Worm (Caenorhabditis elegans) whole organism, L2 larva: ENCODE data around the gene ant-1.3.

Source experiments
- C34F6.9 ChIP-seq: fragments of 150-350 bp; optimal IDR thresholded peaks from 2 replicates; lab custom pipeline; 2014; ENCODE audit warnings: missing biosample characterization, missing genetic modification characterization
- F13H6.1 ChIP-seq: sonication (generic microtip); optimal IDR thresholded peaks from 2 replicates; lab custom pipeline; 2016; ENCODE audit warnings: missing genetic modification characterization, missing compliant biosample characterization
- R02D3.7 ChIP-seq: fragments of 150-350 bp; optimal IDR thresholded peaks from 2 replicates; lab custom pipeline; 2014; ENCODE audit warnings: missing biosample characterization, missing genetic modification characterization
- Y55F3AM.14 ChIP-seq: fragments of 200-800 bp; sonication (Bioruptor generic); optimal IDR thresholded peaks from 2 replicates; lab custom pipeline; 2018; ENCODE audit warnings: mild to moderate bottlenecking, missing genetic modification characterization, missing compliant biosample characterization
- ZK546.5 ChIP-seq: sonication (generic microtip); optimal IDR thresholded peaks from 2 replicates; lab custom pipeline; 2017; ENCODE audit warnings: missing biosample characterization, missing genetic modification characterization
- alr-1 ChIP-seq: fragments of 150-350 bp; optimal IDR thresholded peaks from 2 replicates; lab custom pipeline; 2014; ENCODE audit warnings: missing biosample characterization, missing genetic modification characterization
- aly-2 ChIP-seq: fragments of 150-350 bp; optimal IDR thresholded peaks from 2 replicates; lab custom pipeline; 2014; ENCODE audit warnings: missing biosample characterization, missing genetic modification characterization
- blmp-1 ChIP-seq: sonication (generic microtip); optimal IDR thresholded peaks from 2 replicates; lab custom pipeline; 2017; ENCODE audit warnings: missing genetic modification characterization, mild to moderate bottlenecking, missing compliant biosample characterization, antibody characterized with exemption, moderate library complexity; ENCODE audit not compliant: insufficient read depth
- ceh-16 ChIP-seq: fragments of 150-350 bp; optimal IDR thresholded peaks from 2 replicates; lab custom pipeline; 2014; ENCODE audit warnings: missing biosample characterization, missing genetic modification characterization
- ceh-82 ChIP-seq: fragments of 150-350 bp; optimal IDR thresholded peaks from 2 replicates; lab custom pipeline; 2014; ENCODE audit warnings: missing biosample characterization, missing genetic modification characterization
- crh-2 ChIP-seq: sonication (generic microtip); optimal IDR thresholded peaks from 2 replicates; lab custom pipeline; 2017; ENCODE audit warnings: missing biosample characterization, missing genetic modification characterization
- dmd-4 ChIP-seq: sonication (generic microtip); optimal IDR thresholded peaks from 2 replicates; lab custom pipeline; 2017; ENCODE audit warnings: missing biosample characterization, missing genetic modification characterization
- egl-27 ChIP-seq: sonication (generic microtip); optimal IDR thresholded peaks from 3 replicates; lab custom pipeline; 2017; ENCODE audit warnings: missing biosample characterization, missing genetic modification reagents, missing genetic modification characterization
- elt-1 ChIP-seq: fragments of 150-350 bp; optimal IDR thresholded peaks from 2 replicates; lab custom pipeline; 2014; ENCODE audit warnings: missing biosample characterization, missing genetic modification characterization
- elt-3 ChIP-seq: sonication (generic microtip); optimal IDR thresholded peaks from 2 replicates; lab custom pipeline; 2017; ENCODE audit warnings: missing biosample characterization, missing genetic modification characterization
- fos-1 ChIP-seq: fragments of 150-350 bp; optimal IDR thresholded peaks from 2 replicates; lab custom pipeline; 2014; ENCODE audit warnings: missing biosample characterization, missing genetic modification characterization
- gmeb-1 ChIP-seq: fragments of 150-350 bp; optimal IDR thresholded peaks from 2 replicates; lab custom pipeline; 2014; ENCODE audit warnings: missing biosample characterization, missing genetic modification characterization
- lin-13 ChIP-seq: fragments of 150-350 bp; optimal IDR thresholded peaks from 2 replicates; lab custom pipeline; 2014; ENCODE audit warnings: missing biosample characterization, missing genetic modification reagents, missing genetic modification characterization
- lin-39 ChIP-seq: fragments of 150-350 bp; optimal IDR thresholded peaks from 2 replicates; lab custom pipeline; 2014; ENCODE audit warnings: missing biosample characterization, missing genetic modification reagents, missing genetic modification characterization
- lsy-2 ChIP-seq, 2 experiments: fragments of 150-350 bp in 1 of 2; sonication (generic microtip) in 1 of 2; optimal IDR thresholded peaks; 2 replicates each; lab custom pipeline; 2014 to 2017; ENCODE audit warnings: missing biosample characterization in 2 of 2, missing genetic modification characterization in 2 of 2
- mdl-1 ChIP-seq, 2 experiments: fragments of 150-350 bp in 1 of 2; sonication (generic microtip) in 1 of 2; optimal IDR thresholded peaks; 2 replicates each; lab custom pipeline; 2017; ENCODE audit warnings: missing biosample characterization in 2 of 2, missing genetic modification characterization in 2 of 2
- nhr-10 ChIP-seq: sonication (generic microtip); optimal IDR thresholded peaks from 2 replicates; lab custom pipeline; 2017; ENCODE audit warnings: missing biosample characterization, missing genetic modification characterization
- nhr-129 ChIP-seq: fragments of 150-350 bp; optimal IDR thresholded peaks from 2 replicates; lab custom pipeline; 2014; ENCODE audit warnings: missing biosample characterization, missing genetic modification characterization
- nhr-21 ChIP-seq: fragments of 150-350 bp; optimal IDR thresholded peaks from 2 replicates; lab custom pipeline; 2014; ENCODE audit warnings: missing biosample characterization, missing genetic modification characterization
- nhr-237 ChIP-seq: fragments of 150-350 bp; optimal IDR thresholded peaks from 2 replicates; lab custom pipeline; 2014; ENCODE audit warnings: missing biosample characterization, missing genetic modification characterization
- nhr-25 ChIP-seq: fragments of 150-350 bp; sonication (generic microtip); optimal IDR thresholded peaks from 3 replicates; lab custom pipeline; 2014; ENCODE audit warnings: missing biosample characterization, missing genetic modification characterization
- nhr-6 ChIP-seq: fragments of 150-350 bp; optimal IDR thresholded peaks from 2 replicates; lab custom pipeline; 2014; ENCODE audit warnings: missing biosample characterization, missing genetic modification characterization
- nhr-77 ChIP-seq: fragments of 150-350 bp; optimal IDR thresholded peaks from 2 replicates; lab custom pipeline; 2014; ENCODE audit warnings: missing biosample characterization, missing genetic modification characterization
- peb-1 ChIP-seq: fragments of 150-350 bp; optimal IDR thresholded peaks from 2 replicates; lab custom pipeline; 2014; ENCODE audit warnings: missing biosample characterization, missing genetic modification characterization
- sem-4 ChIP-seq: fragments of 150-350 bp; optimal IDR thresholded peaks from 2 replicates; lab custom pipeline; 2014; ENCODE audit warnings: missing biosample characterization, missing genetic modification reagents, missing genetic modification characterization
- sma-3 ChIP-seq: sonication (generic microtip); optimal IDR thresholded peaks from 2 replicates; lab custom pipeline; 2016; ENCODE audit warnings: missing genetic modification reagents, missing genetic modification characterization, missing compliant biosample characterization
- sma-9 ChIP-seq, 2 experiments: fragments of 150-350 bp in 1 of 2; sonication (generic microtip) in 1 of 2; optimal IDR thresholded peaks; 2 replicates each; lab custom pipeline; 2014 to 2016; ENCODE audit warnings: missing genetic modification characterization in 2 of 2, mild to moderate bottlenecking in 1 of 2, missing biosample characterization in 1 of 2, missing compliant biosample characterization in 1 of 2, missing genetic modification reagents in 1 of 2, moderate library complexity in 1 of 2
- snpc-4 ChIP-seq: fragments of 150-350 bp; optimal IDR thresholded peaks from 2 replicates; lab custom pipeline; 2014; ENCODE audit warnings: missing biosample characterization, missing genetic modification characterization
- unc-39 ChIP-seq: fragments of 150-350 bp; optimal IDR thresholded peaks from 2 replicates; lab custom pipeline; 2014; ENCODE audit warnings: missing biosample characterization, missing genetic modification characterization
- unc-55 ChIP-seq: fragments of 150-350 bp; sonication (generic microtip); optimal IDR thresholded peaks from 3 replicates; lab custom pipeline; 2014; ENCODE audit warnings: missing biosample characterization, missing genetic modification reagents, missing genetic modification characterization
- zag-1 ChIP-seq: fragments of 150-350 bp; optimal IDR thresholded peaks from 2 replicates; lab custom pipeline; 2014; ENCODE audit warnings: missing biosample characterization, missing genetic modification characterization
- ztf-1 ChIP-seq: fragments of 200-800 bp; sonication (Bioruptor generic); conservative IDR thresholded peaks from 2 replicates; pipeline ENCODE4 v1.3.6; 2022; ENCODE audit warnings: missing genetic modification characterization, missing compliant biosample characterization
- ztf-11 ChIP-seq: sonication (generic microtip); optimal IDR thresholded peaks from 2 replicates; lab custom pipeline; 2017; ENCODE audit warnings: missing biosample characterization, missing genetic modification characterization
- ztf-4 ChIP-seq: fragments of 150-350 bp; optimal IDR thresholded peaks from 2 replicates; lab custom pipeline; 2014; ENCODE audit warnings: missing biosample characterization, missing genetic modification characterization

ant-1.3 gene

ce11 chrIV:9671001-9671652 is 38.0 kb downstream of the ant-1.3 start:
- TF ChIP-seq nhr-129 (tag; lab: Kevin White, UChicago) (peak; percentile 89), nhr-6 (peak; percentile 49), ztf-1 (GFP tag; lab: Robert Waterston, UW) (no peak), sma-3 (GFP tag; lab: Kevin White, UChicago) (peak; percentile 52), elt-1 (no peak), F13H6.1 (tag; lab: Kevin White, UChicago) (peak; percentile 92), elt-3 (tag; lab: Kevin White, UChicago) (no peak), gmeb-1 (tag; lab: Kevin White, UChicago) (peak; percentile 45), lsy-2 (tag; optimal IDR thresholded peaks at IDR 0.05; lab: Kevin White, UChicago) (peak in 1 of 2 experiments; percentile 53), ztf-4 (tag; lab: Kevin White, UChicago) (peak; percentile 45), crh-2 (tag; lab: Kevin White, UChicago) (peak; percentile 94), fos-1 (peak; percentile 58), nhr-25 (tag; lab: Kevin White, UChicago) (peak; percentile 79), C34F6.9 (tag; lab: Kevin White, UChicago) (peak; percentile 4), ceh-82 (no peak), dmd-4 (tag; lab: Kevin White, UChicago) (no peak), nhr-237 (no peak), peb-1 (tag; lab: Kevin White, UChicago) (no peak), mdl-1 (tag; optimal IDR thresholded peaks at IDR 0.05; lab: Kevin White, UChicago) (peak; percentile 50 to 75), Y55F3AM.14 (GFP tag; lab: Kevin White, UChicago) (no peak), egl-27 (tag; lab: Kevin White, UChicago) (peak; percentile 37), nhr-77 (tag; lab: Kevin White, UChicago) (no peak), lin-39 (tag; lab: Kevin White, UChicago) (no peak), unc-39 (tag; lab: Kevin White, UChicago) (no peak), zag-1 (tag; lab: Kevin White, UChicago) (no peak), lin-13 (peak; percentile 24), R02D3.7 (no peak), sma-9 (GFP tag; optimal IDR thresholded peaks at IDR 0.05; lab: Kevin White, UChicago) (peak; percentile 97), sma-9 (tag; optimal IDR thresholded peaks at IDR 0.05; lab: Kevin White, UChicago) (no peak), ZK546.5 (tag; lab: Kevin White, UChicago) (no peak), blmp-1 (peak; percentile 49), sem-4 (tag; lab: Kevin White, UChicago) (peak; percentile 24), alr-1 (tag; lab: Kevin White, UChicago) (no peak)

- TF ChIP-seq crh-2 (tag; lab: Kevin White, UChicago) (peak; percentile 30), ztf-4 (tag; lab: Kevin White, UChicago) (no peak), egl-27 (tag; lab: Kevin White, UChicago) (peak; percentile 33), sem-4 (tag; lab: Kevin White, UChicago) (peak; percentile 21), unc-39 (tag; lab: Kevin White, UChicago) (no peak), nhr-21 (tag; lab: Kevin White, UChicago) (peak; percentile 81), sma-3 (GFP tag; lab: Kevin White, UChicago) (peak; percentile 70), lin-39 (tag; lab: Kevin White, UChicago) (no peak), nhr-129 (tag; lab: Kevin White, UChicago) (peak; percentile 65), lin-13 (peak; percentile 26), aly-2 (tag; lab: Kevin White, UChicago) (no peak), nhr-6 (peak; percentile 81), dmd-4 (tag; lab: Kevin White, UChicago) (no peak), sma-9 (GFP tag; optimal IDR thresholded peaks at IDR 0.05; lab: Kevin White, UChicago) (peak; percentile 93), sma-9 (tag; optimal IDR thresholded peaks at IDR 0.05; lab: Kevin White, UChicago) (no peak), nhr-237 (no peak), fos-1 (peak; percentile 37), F13H6.1 (tag; lab: Kevin White, UChicago) (peak; percentile 9), nhr-10 (tag; lab: Kevin White, UChicago) (no peak), elt-1 (peak; percentile 77), snpc-4 (tag; lab: Kevin White, UChicago) (no peak), ztf-11 (no peak), unc-55 (GFP tag; lab: Kevin White, UChicago) (no peak), gmeb-1 (tag; lab: Kevin White, UChicago) (peak; percentile 68), ceh-82 (no peak), lsy-2 (tag; optimal IDR thresholded peaks at IDR 0.05; lab: Kevin White, UChicago) (peak in 1 of 2 experiments; percentile 70), nhr-25 (tag; lab: Kevin White, UChicago) (peak; percentile 68), mdl-1 (tag; optimal IDR thresholded peaks at IDR 0.05; lab: Kevin White, UChicago) (peak; percentile 59 to 83), zag-1 (tag; lab: Kevin White, UChicago) (no peak), R02D3.7 (no peak), ZK546.5 (tag; lab: Kevin White, UChicago) (no peak), ceh-16 (tag; lab: Kevin White, UChicago) (no peak), blmp-1 (peak; percentile 61)
Measured at ce11 chrIV:9669969-9670368, 39.1 kb downstream of the ant-1.3 start.
